Fruit fly (Drosophila melanogaster) whole organism, embryonic: ENCODE results near the gene CG7943.

ENCODE experiments used
- Antp ChIP-seq: fragments of 200-800 bp; sonication (Bioruptor generic); optimal IDR thresholded peaks from 3 replicates; lab custom pipeline; 2016; ENCODE audit warnings: missing biosample characterization, missing genetic modification characterization
- Atf6 ChIP-seq: fragments of 200-800 bp; sonication (Bioruptor generic); IDR thresholded peaks from 2 replicates; pipeline ENCODE4 v1.3.6; 2022; ENCODE audit warnings: missing biosample characterization, missing genetic modification characterization
- Bteb2 ChIP-seq: fragments of 200-800 bp; sonication (Bioruptor generic); optimal IDR thresholded peaks from 2 replicates; lab custom pipeline; 2016; ENCODE audit warnings: missing biosample characterization, missing genetic modification characterization
- CG10959 ChIP-seq: fragments of 200-800 bp; sonication (Bioruptor generic); IDR thresholded peaks from 2 replicates; pipeline ENCODE4 v1.3.6; 2022; ENCODE audit warnings: missing biosample characterization, missing genetic modification characterization
- CG12155 ChIP-seq: fragments of 200-800 bp; sonication (Bioruptor generic); optimal IDR thresholded peaks from 3 replicates; lab custom pipeline; 2016; ENCODE audit warnings: missing biosample characterization, missing genetic modification characterization
- CG12299 ChIP-seq: fragments of 200-800 bp; sonication (Bioruptor generic); optimal IDR thresholded peaks from 2 replicates; lab custom pipeline; 2018; ENCODE audit warnings: missing biosample characterization, mild to moderate bottlenecking, missing genetic modification characterization
- CG13424 ChIP-seq: fragments of 200-800 bp; sonication (Bioruptor generic); optimal IDR thresholded peaks from 2 replicates; lab custom pipeline; 2019; ENCODE audit warnings: missing biosample characterization, mild to moderate bottlenecking, missing genetic modification characterization, moderate library complexity
- CG13624 ChIP-seq: fragments of 200-800 bp; sonication (Bioruptor generic); optimal IDR thresholded peaks from 2 replicates; lab custom pipeline; 2016; ENCODE audit warnings: missing biosample characterization, missing genetic modification characterization
- CG15514 ChIP-seq: fragments of 200-800 bp; sonication (Bioruptor generic); optimal IDR thresholded peaks from 3 replicates; lab custom pipeline; 2017; ENCODE audit warnings: missing biosample characterization, missing genetic modification characterization, mild to moderate bottlenecking, moderate library complexity, missing genetic modification reagents
- CG16779 ChIP-seq: fragments of 200-800 bp; sonication (Bioruptor generic); IDR thresholded peaks from 2 replicates; pipeline ENCODE4 v1.3.6; 2022; ENCODE audit warnings: missing biosample characterization, missing genetic modification characterization
- CG17361 ChIP-seq: fragments of 200-800 bp; sonication (Bioruptor generic); IDR thresholded peaks from 3 replicates; pipeline ENCODE4 v1.3.6; 2022; ENCODE audit warnings: missing biosample characterization, missing genetic modification characterization
- CG1792 ChIP-seq: fragments of 200-800 bp; sonication (Bioruptor generic); optimal IDR thresholded peaks from 2 replicates; lab custom pipeline; 2016; ENCODE audit warnings: missing biosample characterization, missing genetic modification characterization
- CG18619 ChIP-seq: fragments of 200-800 bp; sonication (Bioruptor generic); optimal IDR thresholded peaks from 3 replicates; lab custom pipeline; 2017; ENCODE audit warnings: missing biosample characterization, mild to moderate bottlenecking, missing genetic modification characterization
- CG18764 ChIP-seq: fragments of 200-800 bp; sonication (Bioruptor generic); optimal IDR thresholded peaks from 3 replicates; lab custom pipeline; 2016; ENCODE audit warnings: missing biosample characterization, missing genetic modification characterization
- CG30431 ChIP-seq: fragments of 200-800 bp; sonication (Bioruptor generic); optimal IDR thresholded peaks from 2 replicates; lab custom pipeline; 2017; ENCODE audit warnings: missing biosample characterization, missing genetic modification characterization
- CG32532 ChIP-seq: fragments of 200-800 bp; sonication (Bioruptor generic); IDR thresholded peaks from 2 replicates; pipeline ENCODE4 v1.3.6; 2022; ENCODE audit warnings: missing biosample characterization, missing genetic modification characterization
- CG32772 ChIP-seq: fragments of 200-800 bp; sonication (Bioruptor generic); IDR thresholded peaks from 2 replicates; pipeline ENCODE4 v1.3.6; 2022; ENCODE audit warnings: missing biosample characterization, missing genetic modification characterization
- CG4360 ChIP-seq: fragments of 200-800 bp; sonication (Bioruptor generic); IDR thresholded peaks from 2 replicates; pipeline ENCODE4 v1.3.6; 2022; ENCODE audit warnings: missing biosample characterization, missing genetic modification characterization
- CG5180 ChIP-seq: fragments of 200-800 bp; sonication (Bioruptor generic); optimal IDR thresholded peaks from 3 replicates; lab custom pipeline; 2017; ENCODE audit warnings: missing biosample characterization, missing genetic modification characterization, mild to moderate bottlenecking, moderate library complexity, missing genetic modification reagents
- CG6765 ChIP-seq: fragments of 200-800 bp; sonication (Bioruptor generic); optimal IDR thresholded peaks from 3 replicates; lab custom pipeline; 2017; ENCODE audit warnings: missing biosample characterization, mild to moderate bottlenecking, missing genetic modification characterization
- CG7556 ChIP-seq: fragments of 200-800 bp; sonication (Bioruptor generic); optimal IDR thresholded peaks from 2 replicates; lab custom pipeline; 2017; ENCODE audit warnings: missing biosample characterization, mild to moderate bottlenecking, missing genetic modification characterization
- D ChIP-seq, 2 experiments: fragments of 200-800 bp in 1 of 2; fragments of >200 bp in 1 of 2; sonication (Bioruptor generic) in 1 of 2; optimal IDR thresholded peaks; 2 replicates in 1 of 2; 3 replicates in 1 of 2; lab custom pipeline; 2017; ENCODE audit warnings: mild to moderate bottlenecking in 1 of 2, missing biosample characterization in 1 of 2, missing genetic modification characterization in 1 of 2, missing genetic modification reagents in 1 of 2
- Ets65A ChIP-seq: fragments of 200-800 bp; sonication (Bioruptor generic); peaks from one replicate; lab custom pipeline; 2016; ENCODE audit warnings: missing biosample characterization, missing genetic modification characterization
- Ets97D ChIP-seq: fragments of 200-800 bp; sonication (Bioruptor generic); optimal IDR thresholded peaks from 3 replicates; lab custom pipeline; 2016; ENCODE audit warnings: missing biosample characterization, missing genetic modification characterization
- HmgZ ChIP-seq: fragments of 200-800 bp; sonication (Bioruptor generic); optimal IDR thresholded peaks from 2 replicates; lab custom pipeline; 2018; ENCODE audit warnings: missing biosample characterization, mild to moderate bottlenecking, missing genetic modification characterization
- Hmr ChIP-seq: fragments of 200-800 bp; sonication (Bioruptor generic); optimal IDR thresholded peaks from 3 replicates; lab custom pipeline; 2017; ENCODE audit warnings: mild to moderate bottlenecking, missing biosample characterization, missing genetic modification reagents, missing genetic modification characterization
- Hsf ChIP-seq: fragments of 200-800 bp; sonication (Bioruptor generic); optimal IDR thresholded peaks from 3 replicates; lab custom pipeline; 2016; ENCODE audit warnings: missing biosample characterization, missing genetic modification characterization
- MBD-R2 ChIP-seq: fragments of 200-800 bp; sonication (Bioruptor generic); IDR thresholded peaks from 2 replicates; pipeline ENCODE4 v1.3.6; 2022; ENCODE audit warnings: missing biosample characterization, missing genetic modification characterization
- Neu2 ChIP-seq: fragments of 200-800 bp; sonication (Bioruptor generic); optimal IDR thresholded peaks from 3 replicates; lab custom pipeline; 2016; ENCODE audit warnings: missing biosample characterization, missing genetic modification characterization, borderline replicate concordance
- Sin3A ChIP-seq: fragments of >200 bp; optimal IDR thresholded peaks from 2 replicates; lab custom pipeline; 2018
- TFAM ChIP-seq: fragments of 200-800 bp; sonication (Bioruptor generic); optimal IDR thresholded peaks from 2 replicates; lab custom pipeline; 2017; ENCODE audit warnings: missing biosample characterization, missing genetic modification characterization, inconsistent platforms
- Trl ChIP-seq, 3 experiments: fragments of >200 bp in 2 of 3; fragments of 200-800 bp in 1 of 3; sonication (Bioruptor generic) in 1 of 3; optimal IDR thresholded peaks; 2 replicates in 1 of 3; 3 replicates in 2 of 3; lab custom pipeline; 2016 to 2017; ENCODE audit warnings: missing biosample characterization in 1 of 3, missing genetic modification characterization in 1 of 3
- al ChIP-seq: fragments of 200-800 bp; sonication (Bioruptor generic); IDR thresholded peaks from 2 replicates; pipeline ENCODE4 v1.3.6; 2022; ENCODE audit warnings: missing biosample characterization, missing genetic modification characterization
- ara ChIP-seq: fragments of 200-800 bp; sonication (Bioruptor generic); IDR thresholded peaks from 2 replicates; pipeline ENCODE4 v1.3.6; 2022; ENCODE audit warnings: missing biosample characterization, missing genetic modification characterization
- chm ChIP-seq: fragments of 200-800 bp; sonication (Bioruptor generic); IDR thresholded peaks from 2 replicates; pipeline ENCODE4 v1.3.6; 2022; ENCODE audit warnings: missing biosample characterization, missing genetic modification characterization
- disco-r ChIP-seq: fragments of 200-800 bp; sonication (Bioruptor generic); optimal IDR thresholded peaks from 2 replicates; lab custom pipeline; 2016; ENCODE audit warnings: missing biosample characterization, missing genetic modification characterization
- eyg ChIP-seq: fragments of 200-800 bp; sonication (Bioruptor generic); optimal IDR thresholded peaks from 3 replicates; lab custom pipeline; 2016; ENCODE audit warnings: missing biosample characterization, missing genetic modification characterization
- gsb ChIP-seq: fragments of 200-800 bp; sonication (Bioruptor generic); IDR thresholded peaks from 2 replicates; pipeline ENCODE4 v1.3.6; 2022; ENCODE audit warnings: missing biosample characterization, missing genetic modification characterization
- insv ChIP-seq, 2 experiments: fragments of 200-800 bp; sonication (Bioruptor generic); optimal IDR thresholded peaks; 3 replicates each; lab custom pipeline; 2016 to 2018; ENCODE audit warnings: missing biosample characterization in 2 of 2, missing genetic modification characterization in 2 of 2
- ken ChIP-seq: fragments of 200-800 bp; sonication (Bioruptor generic); IDR thresholded peaks from 3 replicates; pipeline ENCODE4 v1.3.6; 2022; ENCODE audit warnings: missing biosample characterization, missing genetic modification characterization
- lilli ChIP-seq: fragments of 200-800 bp; sonication (Bioruptor generic); optimal IDR thresholded peaks from 3 replicates; lab custom pipeline; 2016; ENCODE audit warnings: missing biosample characterization, missing genetic modification characterization
- lmd ChIP-seq: fragments of 200-800 bp; sonication (Bioruptor generic); IDR thresholded peaks from 2 replicates; pipeline ENCODE4 v1.3.6; 2022; ENCODE audit warnings: missing biosample characterization, missing genetic modification characterization
- oc ChIP-seq: fragments of 200-800 bp; sonication (Bioruptor generic); optimal IDR thresholded peaks from 2 replicates; lab custom pipeline; 2018; ENCODE audit warnings: missing biosample characterization, mild to moderate bottlenecking, missing genetic modification characterization, moderate library complexity
- otp ChIP-seq: fragments of 200-800 bp; sonication (Bioruptor generic); IDR thresholded peaks from 3 replicates; pipeline ENCODE4, ENCODE4 v1.3.6; 2022; ENCODE audit warnings: missing biosample characterization, missing genetic modification characterization
- pnt ChIP-seq: fragments of 200-800 bp; sonication (Bioruptor generic); optimal IDR thresholded peaks from 3 replicates; lab custom pipeline; 2016; ENCODE audit warnings: missing biosample characterization, missing genetic modification characterization
- schlank ChIP-seq: fragments of 200-800 bp; sonication (Bioruptor generic); optimal IDR thresholded peaks from 2 replicates; lab custom pipeline; 2018; ENCODE audit warnings: missing biosample characterization, mild to moderate bottlenecking, missing genetic modification characterization
- seq ChIP-seq: fragments of 200-800 bp; sonication (Bioruptor generic); IDR thresholded peaks from 2 replicates; pipeline ENCODE4 v1.3.6; 2022; ENCODE audit warnings: missing biosample characterization, missing genetic modification characterization
- sima ChIP-seq: fragments of 200-800 bp; sonication (Bioruptor generic); optimal IDR thresholded peaks from 2 replicates; lab custom pipeline; 2016; ENCODE audit warnings: missing biosample characterization, missing genetic modification characterization
- sqz ChIP-seq: fragments of 200-800 bp; sonication (Bioruptor generic); optimal IDR thresholded peaks from 3 replicates; lab custom pipeline; 2018; ENCODE audit warnings: missing biosample characterization, mild to moderate bottlenecking, missing genetic modification characterization
- sr ChIP-seq: fragments of 200-800 bp; sonication (Bioruptor generic); IDR thresholded peaks from 3 replicates; pipeline ENCODE4 v1.3.6; 2022; ENCODE audit warnings: missing biosample characterization, missing genetic modification characterization
- tgo ChIP-seq: fragments of 200-800 bp; sonication (Bioruptor generic); IDR thresholded peaks from 3 replicates; pipeline ENCODE4 v1.3.6; 2022; ENCODE audit warnings: missing biosample characterization, missing genetic modification characterization

The CG7943 gene

DNA sequence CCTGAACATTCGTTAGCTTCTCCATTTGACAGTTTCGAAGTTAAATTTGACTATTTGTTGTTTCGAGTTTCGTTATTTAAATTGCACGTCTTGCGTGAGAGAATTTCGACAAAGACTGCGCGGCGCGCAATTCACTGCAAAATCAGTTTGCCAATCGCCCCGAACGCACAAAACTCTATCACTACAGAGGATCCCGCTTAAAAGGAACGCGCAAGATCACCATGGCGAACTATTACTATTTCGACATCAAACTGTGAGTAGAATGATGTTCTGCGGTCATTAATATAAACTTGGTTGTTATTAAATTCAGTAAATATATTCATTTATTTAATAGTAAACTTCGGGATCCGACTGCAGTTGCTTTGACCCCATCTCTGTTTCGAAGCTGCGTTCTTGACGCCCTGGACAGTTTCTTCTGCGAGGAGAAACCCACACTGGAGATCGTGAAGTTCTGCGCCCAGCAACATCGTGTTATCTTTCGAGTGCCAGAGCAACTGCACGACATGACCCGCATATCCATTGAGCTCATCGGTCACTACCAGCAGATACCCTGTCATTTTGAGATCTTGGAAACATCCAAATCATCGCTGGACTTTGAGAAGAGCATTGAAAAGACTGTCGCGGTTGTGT lies 9.8 kb downstream of the CG7943 start, which contains the start of the genes Rpp14b and spn-A (continued):
- 0 out of 2 replicates have a peak, but pooled peaks have one; percentile 19 for TF ChIP-seq chm (GFP tag; lab: Robert Waterston, UW)
- peak; percentile 84 for TF ChIP-seq MBD-R2
- no peak; the same call in 2 of the 3 replicates for TF ChIP-seq CG17361 (GFP tag; lab: Robert Waterston, UW)
- no peak for TF ChIP-seq Hmr (GFP tag; lab: Kevin White, UChicago)
- TF ChIP-seq lilli, result peak; percentile 37
- TF ChIP-seq CG18764 (GFP tag; lab: Kevin White, UChicago), result no peak
- peak; percentile 29; the same call in 1 of the 2 replicates for TF ChIP-seq lmd (GFP tag; lab: Robert Waterston, UW)
- TF ChIP-seq schlank (tag; lab: Kevin White, UChicago), result no peak
- TF ChIP-seq CG15514 (GFP tag; lab: Kevin White, UChicago), result no peak
- TF ChIP-seq Neu2 (GFP tag; lab: Kevin White, UChicago), result no peak
- TF ChIP-seq Antp (GFP tag; lab: Kevin White, UChicago), result no peak
- TF ChIP-seq CG6765, result no peak
- peak; percentile 35 for TF ChIP-seq CG13424 (tag; lab: Kevin White, UChicago)
- no peak for TF ChIP-seq eyg (GFP tag; lab: Kevin White, UChicago)
- no peak for TF ChIP-seq Bteb2
- no peak for TF ChIP-seq CG4360
- TF ChIP-seq CG10959, result no peak
- peak; percentile 28; the same call in 1 of the 2 replicates for TF ChIP-seq CG32532 (GFP tag; lab: Robert Waterston, UW)
- TF ChIP-seq CG7556 (GFP tag; lab: Kevin White, UChicago), result no peak
- no peak for TF ChIP-seq sr
- no peak for TF ChIP-seq CG1792 (GFP tag; lab: Kevin White, UChicago)
- peak; percentile 81 for TF ChIP-seq Ets65A (GFP tag; lab: Kevin White, UChicago)
- TF ChIP-seq CG5180 (GFP tag; lab: Kevin White, UChicago), result no peak
- TF ChIP-seq sima, result no peak
- no peak for TF ChIP-seq Ets97D (GFP tag; lab: Kevin White, UChicago)
- TF ChIP-seq Sin3A (lab: Kevin White, UChicago), result peak; percentile 0
- no peak for TF ChIP-seq D (optimal IDR thresholded peaks at IDR 0.05; lab: Kevin White, UChicago)
- TF ChIP-seq D (GFP tag; optimal IDR thresholded peaks at IDR 0.05; lab: Kevin White, UChicago), result no peak
- TF ChIP-seq TFAM (GFP tag; lab: Kevin White, UChicago), result no peak
- peak; percentile 29; the same call in 1 of the 3 replicates for TF ChIP-seq ken (GFP tag; lab: Robert Waterston, UW)
- TF ChIP-seq Atf6, result peak; percentile 26; the same call in 1 of the 2 replicates
- TF ChIP-seq CG18619 (GFP tag; lab: Kevin White, UChicago), result no peak
- no peak for TF ChIP-seq CG12155 (GFP tag; lab: Kevin White, UChicago)
- no peak for TF ChIP-seq CG16779 (GFP tag; lab: Robert Waterston, UW)
- TF ChIP-seq disco-r (GFP tag; lab: Kevin White, UChicago), result no peak
- TF ChIP-seq CG13624 (GFP tag; lab: Kevin White, UChicago), result no peak
- TF ChIP-seq CG30431 (GFP tag; lab: Kevin White, UChicago), result no peak
- no peak for TF ChIP-seq pnt (GFP tag; lab: Kevin White, UChicago)
- TF ChIP-seq insv (GFP tag; optimal IDR thresholded peaks at IDR 0.05; lab: Kevin White, UChicago), result no peak
- TF ChIP-seq al (GFP tag; lab: Robert Waterston, UW), result 0 out of 2 replicates have a peak, but pooled peaks have one; percentile 26
- no peak for TF ChIP-seq gsb (GFP tag; lab: Robert Waterston, UW)
- TF ChIP-seq CG12299 (tag; lab: Kevin White, UChicago), result no peak
- TF ChIP-seq CG32772 (GFP tag; lab: Robert Waterston, UW), result peak; percentile 46; the same call in 1 of the 2 replicates
- peak; percentile 35; the same call in 1 of the 3 replicates for TF ChIP-seq tgo (GFP tag; lab: Robert Waterston, UW)
- peak; percentile 34; the same call in 1 of the 3 replicates for TF ChIP-seq otp (GFP tag; lab: Robert Waterston, UW)
- TF ChIP-seq ara (GFP tag; lab: Robert Waterston, UW), result no peak
- no peak for TF ChIP-seq seq (GFP tag; lab: Robert Waterston, UW)
- TF ChIP-seq Hsf (GFP tag; lab: Kevin White, UChicago), result no peak
- TF ChIP-seq Trl (optimal IDR thresholded peaks at IDR 0.05; lab: Kevin White, UChicago), result no peak
- no peak for TF ChIP-seq Trl (GFP tag; optimal IDR thresholded peaks at IDR 0.05; lab: Kevin White, UChicago)
- TF ChIP-seq oc (tag; lab: Kevin White, UChicago), result no peak
- peak; percentile 25 for TF ChIP-seq HmgZ
- TF ChIP-seq sqz (GFP tag; lab: Kevin White, UChicago), result no peak
